Fruit fly (Drosophila melanogaster): ENCODE results near the gene myd.

myd gene

dm6 chr3R:19182848-19183247 is 2.4 kb downstream of the myd start (continued):
- TF ChIP-seq CG3281 (GFP tag; optimal IDR thresholded peaks at IDR 0.05) = no peak
- no peak for TF ChIP-seq CG4404 (GFP tag; IDR thresholded peaks at IDR 0.05)
- TF ChIP-seq CG10543 (GFP tag; optimal IDR thresholded peaks at IDR 0.05) = no peak
- no peak for TF ChIP-seq lov (optimal IDR thresholded peaks at IDR 0.05)
- no peak for TF ChIP-seq lov (GFP tag; IDR thresholded peaks at IDR 0.05)
- TF ChIP-seq ind (GFP tag; optimal IDR thresholded peaks at IDR 0.05) = no peak
- no peak for TF ChIP-seq E2f1 (GFP tag; IDR thresholded peaks at IDR 0.05)
- no peak for TF ChIP-seq B-H1 (GFP tag; IDR thresholded peaks at IDR 0.05)
- no peak for TF ChIP-seq Deaf1 (tag; optimal IDR thresholded peaks at IDR 0.05)
- peak; percentile 70 for TF ChIP-seq Asciz (GFP tag; optimal IDR thresholded peaks at IDR 0.05)
- TF ChIP-seq Mad (GFP tag; optimal IDR thresholded peaks at IDR 0.05) = no peak
- peak; percentile 10 for TF ChIP-seq CG11504 (tag; optimal IDR thresholded peaks at IDR 0.05)
- TF ChIP-seq CG2875 (GFP tag; optimal IDR thresholded peaks at IDR 0.05) = peak; percentile 76
- TF ChIP-seq Optix (GFP tag; IDR thresholded peaks at IDR 0.05) = no peak
- TF ChIP-seq CG4617 (GFP tag; optimal IDR thresholded peaks at IDR 0.05; ENCODE audit: borderline replicate concordance) = no peak
- TF ChIP-seq CG13624 (GFP tag; optimal IDR thresholded peaks at IDR 0.05) = no peak
- peak; percentile 17 for TF ChIP-seq cg (GFP tag; optimal IDR thresholded peaks at IDR 0.05)
- TF ChIP-seq hth (optimal IDR thresholded peaks at IDR 0.05) = no peak
- no peak for TF ChIP-seq tap (tag; optimal IDR thresholded peaks at IDR 0.05)
- peak; percentile 81 for TF ChIP-seq ci (GFP tag; IDR thresholded peaks at IDR 0.05)
- no peak for TF ChIP-seq her (GFP tag; optimal IDR thresholded peaks at IDR 0.05)
- TF ChIP-seq Dref (GFP tag; IDR thresholded peaks at IDR 0.05) = no peak
- TF ChIP-seq CG8388 (GFP tag; optimal IDR thresholded peaks at IDR 0.05) = peak; percentile 19
- no peak for TF ChIP-seq CG13296 (GFP tag; optimal IDR thresholded peaks at IDR 0.05)
- TF ChIP-seq Atf3 (GFP tag; optimal IDR thresholded peaks at IDR 0.05) = no peak
- TF ChIP-seq Dfd (GFP tag; optimal IDR thresholded peaks at IDR 0.05) = no peak
- TF ChIP-seq pum (GFP tag; optimal IDR thresholded peaks at IDR 0.05) = no peak
- TF ChIP-seq slp2 (GFP tag; optimal IDR thresholded peaks at IDR 0.05) = no peak
- TF ChIP-seq az2 (GFP tag; optimal IDR thresholded peaks at IDR 0.05) = no peak
- TF ChIP-seq CG4328 (GFP tag; optimal IDR thresholded peaks at IDR 0.05) = no peak
- TF ChIP-seq CG3163 (GFP tag; optimal IDR thresholded peaks at IDR 0.05) = no peak
- no peak for TF ChIP-seq CG7987 (GFP tag; optimal IDR thresholded peaks at IDR 0.05)
- TF ChIP-seq CG2199 (GFP tag; IDR thresholded peaks at IDR 0.05) = no peak
- TF ChIP-seq YL-1 (GFP tag; optimal IDR thresholded peaks at IDR 0.05) = no peak
- peak; percentile 69 for TF ChIP-seq Awh (GFP tag; IDR thresholded peaks at IDR 0.05)
- no peak for TF ChIP-seq pho (GFP tag; optimal IDR thresholded peaks at IDR 0.05)
- TF ChIP-seq Lim3 (GFP tag; IDR thresholded peaks at IDR 0.05) = peak; percentile 31; the same call in 1 of the 2 replicates
- no peak for TF ChIP-seq CG2120 (GFP tag; optimal IDR thresholded peaks at IDR 0.05)
- TF ChIP-seq so (GFP tag; IDR thresholded peaks at IDR 0.05) = no peak
- no peak for TF ChIP-seq Gsc (GFP tag; IDR thresholded peaks at IDR 0.05)
- no peak for TF ChIP-seq CG14860 (GFP tag; IDR thresholded peaks at IDR 0.05; ENCODE audit: partially characterized antibody)
- peak; percentile 8 for TF ChIP-seq unpg (GFP tag; optimal IDR thresholded peaks at IDR 0.05)
- no peak for TF ChIP-seq Bgb (GFP tag; IDR thresholded peaks at IDR 0.05; ENCODE audit: partially characterized antibody)
- 0 out of 3 replicates have a peak, but pooled peaks have one; percentile 30 for TF ChIP-seq zfh1 (GFP tag; IDR thresholded peaks at IDR 0.05)
- peak; percentile 46 for TF ChIP-seq HHEX (GFP tag; optimal IDR thresholded peaks at IDR 0.05)
- TF ChIP-seq nerfin-2 (GFP tag; IDR thresholded peaks at IDR 0.05; ENCODE audit: partially characterized antibody) = no peak
- TF ChIP-seq CG13287 (GFP tag; IDR thresholded peaks at IDR 0.05; ENCODE audit: partially characterized antibody) = no peak
- TF ChIP-seq Lhr (GFP tag; optimal IDR thresholded peaks at IDR 0.05) = peak; percentile 36
- no peak for TF ChIP-seq sisA (GFP tag; IDR thresholded peaks at IDR 0.05)
- TF ChIP-seq CG4424 (GFP tag; optimal IDR thresholded peaks at IDR 0.05) = no peak
- no peak for TF ChIP-seq D19B (GFP tag; optimal IDR thresholded peaks at IDR 0.05)
- TF ChIP-seq CG4282 (GFP tag; optimal IDR thresholded peaks at IDR 0.05) = no peak
- no peak for TF ChIP-seq trem (tag; optimal IDR thresholded peaks at IDR 0.05)
